Fruit fly (Drosophila melanogaster) whole organism: Measurements from ENCODE around the gene Tep1.

Experiments used
- CG8478 ChIP-seq: fragments of >200 bp; optimal IDR thresholded peaks from 2 replicates; lab custom pipeline; 2018; ENCODE audit warnings: inconsistent platforms
- pan ChIP-seq: fragments of >200 bp; optimal IDR thresholded peaks from 2 replicates; lab custom pipeline; 2017
- psq ChIP-seq: fragments of >200 bp; optimal IDR thresholded peaks from 2 replicates; lab custom pipeline; 2017
- usp ChIP-seq: fragments of >200 bp; optimal IDR thresholded peaks from 2 replicates; lab custom pipeline; 2017; ENCODE audit warnings: missing biosample characterization, missing genetic modification characterization, mixed read lengths

- TF ChIP-seq usp (GFP tag; lab: Kevin White, UChicago): no peak
- no peak for TF ChIP-seq psq
- TF ChIP-seq CG8478 (lab: Kevin White, UChicago): no peak
- peak; percentile 62 for TF ChIP-seq pan (lab: Kevin White, UChicago)
Observed at dm6 chr2L:15923095-15923494, 29.5 kb upstream of the Tep1 start, which contains the start of gene CG4793.
